Worm (Caenorhabditis elegans): ENCODE data around the gene ZK354.2.

ce11 chrIV:5360533-5360932, 47.3 kb downstream of the ZK354.2 start, which contains the start of gene F41H10.5:
- TF ChIP-seq dao-5 (tag; optimal IDR thresholded peaks at IDR 0.05) (no peak), W03F9.2 (tag; optimal IDR thresholded peaks at IDR 0.05) (no peak), him-1 (tag; optimal IDR thresholded peaks at IDR 0.05) (no peak)
